Fruit fly (Drosophila melanogaster) whole organism, embryonic: ENCODE data around the gene CG18586.
A peak's percentile ranks its signal among the peaks of the same experiment; 100 is the strongest.

Experiments used
- Bdp1 ChIP-seq: fragments of 200-800 bp; sonication (Bioruptor generic); optimal IDR thresholded peaks from 3 replicates; lab custom pipeline; 2016; ENCODE audit warnings: missing biosample characterization, missing genetic modification characterization
- CG11247 ChIP-seq: fragments of 200-800 bp; sonication (Bioruptor generic); IDR thresholded peaks from 2 replicates; pipeline ENCODE4 v1.3.6; 2022; ENCODE audit warnings: missing biosample characterization, missing genetic modification characterization
- CG12236 ChIP-seq: fragments of 200-800 bp; sonication (Bioruptor generic); optimal IDR thresholded peaks from 2 replicates; lab custom pipeline; 2016; ENCODE audit warnings: missing biosample characterization, missing genetic modification characterization
- CG12299 ChIP-seq: fragments of 200-800 bp; sonication (Bioruptor generic); optimal IDR thresholded peaks from 2 replicates; lab custom pipeline; 2018; ENCODE audit warnings: missing biosample characterization, mild to moderate bottlenecking, missing genetic modification characterization
- CG13624 ChIP-seq: fragments of 200-800 bp; sonication (Bioruptor generic); optimal IDR thresholded peaks from 2 replicates; lab custom pipeline; 2016; ENCODE audit warnings: missing biosample characterization, missing genetic modification characterization
- CG13894 ChIP-seq: fragments of 200-800 bp; sonication (Bioruptor generic); optimal IDR thresholded peaks from 3 replicates; lab custom pipeline; 2018; ENCODE audit warnings: missing biosample characterization, mild to moderate bottlenecking, missing genetic modification characterization, moderate library complexity
- CG14441 ChIP-seq: fragments of 200-800 bp; sonication (Bioruptor generic); IDR thresholded peaks from 2 replicates; pipeline ENCODE4 v1.3.6; 2022; ENCODE audit warnings: missing biosample characterization, missing genetic modification characterization
- CG14710 ChIP-seq: fragments of 200-800 bp; sonication (Bioruptor generic); optimal IDR thresholded peaks from 3 replicates; lab custom pipeline; 2019; ENCODE audit warnings: missing biosample characterization, mild to moderate bottlenecking, missing genetic modification characterization, moderate library complexity
- CG15269 ChIP-seq: fragments of 200-800 bp; sonication (Bioruptor generic); optimal IDR thresholded peaks from 2 replicates; lab custom pipeline; 2018; ENCODE audit warnings: missing biosample characterization, mild to moderate bottlenecking, missing genetic modification characterization, moderate library complexity
- CG1603 ChIP-seq: fragments of 200-800 bp; sonication (Bioruptor generic); optimal IDR thresholded peaks from 2 replicates; lab custom pipeline; 2019; ENCODE audit warnings: missing biosample characterization, mild to moderate bottlenecking, missing genetic modification characterization, moderate library complexity
- CG17359 ChIP-seq: fragments of 200-800 bp; sonication (Bioruptor generic); optimal IDR thresholded peaks from 3 replicates; lab custom pipeline; 2018; ENCODE audit warnings: missing biosample characterization, mild to moderate bottlenecking, missing genetic modification characterization, moderate library complexity
- CG1792 ChIP-seq: fragments of 200-800 bp; sonication (Bioruptor generic); optimal IDR thresholded peaks from 2 replicates; lab custom pipeline; 2016; ENCODE audit warnings: missing biosample characterization, missing genetic modification characterization
- CG3726 ChIP-seq: fragments of 200-800 bp; sonication (Bioruptor generic); IDR thresholded peaks from 3 replicates; pipeline ENCODE4, ENCODE4 v1.3.6; 2022; ENCODE audit warnings: missing biosample characterization, missing genetic modification characterization
- CG5180 ChIP-seq: fragments of 200-800 bp; sonication (Bioruptor generic); optimal IDR thresholded peaks from 3 replicates; lab custom pipeline; 2017; ENCODE audit warnings: missing biosample characterization, missing genetic modification characterization, mild to moderate bottlenecking, moderate library complexity, missing genetic modification reagents
- CG6272 ChIP-seq: fragments of 200-800 bp; sonication (Bioruptor generic); IDR thresholded peaks from 2 replicates; pipeline ENCODE4 v1.3.6; 2022; ENCODE audit warnings: missing biosample characterization, missing genetic modification characterization
- D ChIP-seq, 2 experiments: fragments of 200-800 bp in 1 of 2; fragments of >200 bp in 1 of 2; sonication (Bioruptor generic) in 1 of 2; optimal IDR thresholded peaks; 2 replicates in 1 of 2; 3 replicates in 1 of 2; lab custom pipeline; 2017; ENCODE audit warnings: mild to moderate bottlenecking in 1 of 2, missing biosample characterization in 1 of 2, missing genetic modification characterization in 1 of 2, missing genetic modification reagents in 1 of 2
- Deaf1 ChIP-seq: fragments of 200-800 bp; optimal IDR thresholded peaks from 3 replicates; lab custom pipeline; 2019; ENCODE audit warnings: missing biosample characterization, mild to moderate bottlenecking, missing genetic modification characterization, moderate library complexity
- HLH3B ChIP-seq: fragments of 200-800 bp; sonication (Bioruptor generic); IDR thresholded peaks from 2 replicates; pipeline ENCODE4 v1.3.6; 2022; ENCODE audit warnings: missing biosample characterization, missing genetic modification characterization
- Hsf ChIP-seq: fragments of 200-800 bp; sonication (Bioruptor generic); optimal IDR thresholded peaks from 3 replicates; lab custom pipeline; 2016; ENCODE audit warnings: missing biosample characterization, missing genetic modification characterization
- Lhr ChIP-seq: fragments of 200-800 bp; sonication (Bioruptor generic); optimal IDR thresholded peaks from 3 replicates; lab custom pipeline; 2017; ENCODE audit warnings: mild to moderate bottlenecking, missing biosample characterization, missing genetic modification reagents, missing genetic modification characterization
- MBD-R2 ChIP-seq: fragments of 200-800 bp; sonication (Bioruptor generic); IDR thresholded peaks from 2 replicates; pipeline ENCODE4 v1.3.6; 2022; ENCODE audit warnings: missing biosample characterization, missing genetic modification characterization
- Nf-YA ChIP-seq: fragments of 200-800 bp; sonication (Bioruptor generic); IDR thresholded peaks from 2 replicates; pipeline ENCODE4 v1.3.6; 2022; ENCODE audit warnings: missing biosample characterization, missing genetic modification characterization
- Oaz ChIP-seq: fragments of 200-800 bp; sonication (Bioruptor generic); IDR thresholded peaks from 2 replicates; pipeline ENCODE4 v1.3.6; 2022; ENCODE audit warnings: missing biosample characterization, missing genetic modification characterization
- Rx ChIP-seq: fragments of 200-800 bp; sonication (Bioruptor generic); IDR thresholded peaks from 2 replicates; pipeline ENCODE4 v1.3.6; 2022; ENCODE audit warnings: missing biosample characterization, missing genetic modification characterization
- TFAM ChIP-seq: fragments of 200-800 bp; sonication (Bioruptor generic); optimal IDR thresholded peaks from 2 replicates; lab custom pipeline; 2017; ENCODE audit warnings: missing biosample characterization, missing genetic modification characterization, inconsistent platforms
- Vsx1 ChIP-seq: fragments of 200-800 bp; sonication (Bioruptor generic); optimal IDR thresholded peaks from 2 replicates; lab custom pipeline; 2017; ENCODE audit warnings: missing biosample characterization, mild to moderate bottlenecking, missing genetic modification characterization, missing genetic modification reagents
- amos ChIP-seq: fragments of 200-800 bp; sonication (Bioruptor generic); IDR thresholded peaks from 2 replicates; pipeline ENCODE4 v1.3.6; 2022; ENCODE audit warnings: missing biosample characterization, missing genetic modification characterization; ENCODE audit not compliant: partially characterized antibody
- ase ChIP-seq: fragments of 200-800 bp; sonication (Bioruptor generic); IDR thresholded peaks from 3 replicates; pipeline ENCODE4 v1.3.6; 2022; ENCODE audit warnings: missing biosample characterization, missing genetic modification characterization
- bsh ChIP-seq, 2 experiments: fragments of 200-800 bp; sonication (Bioruptor generic); optimal IDR thresholded peaks; 2 replicates each; lab custom pipeline; 2017 to 2018; ENCODE audit warnings: mild to moderate bottlenecking in 2 of 2, missing biosample characterization in 2 of 2, missing genetic modification characterization in 2 of 2, moderate library complexity in 1 of 2
- caup ChIP-seq: fragments of 200-800 bp; sonication (Bioruptor generic); optimal IDR thresholded peaks from 3 replicates; lab custom pipeline; 2017; ENCODE audit warnings: missing biosample characterization, mild to moderate bottlenecking, missing genetic modification characterization, moderate library complexity; ENCODE audit not compliant: severe bottlenecking
- chm ChIP-seq: fragments of 200-800 bp; sonication (Bioruptor generic); IDR thresholded peaks from 2 replicates; pipeline ENCODE4 v1.3.6; 2022; ENCODE audit warnings: missing biosample characterization, missing genetic modification characterization
- chn ChIP-seq: fragments of 200-800 bp; sonication (Bioruptor generic); optimal IDR thresholded peaks from 2 replicates; lab custom pipeline; 2016; ENCODE audit warnings: missing biosample characterization, missing genetic modification characterization
- dimm ChIP-seq: fragments of 200-800 bp; sonication (Bioruptor generic); IDR thresholded peaks from 2 replicates; pipeline ENCODE4 v1.3.6; 2022; ENCODE audit warnings: missing biosample characterization, missing genetic modification characterization
- ems ChIP-seq: fragments of 200-800 bp; sonication (Bioruptor generic); optimal IDR thresholded peaks from 3 replicates; lab custom pipeline; 2016; ENCODE audit warnings: missing biosample characterization, missing genetic modification characterization
- fd102C ChIP-seq: fragments of 200-800 bp; sonication (Bioruptor generic); optimal IDR thresholded peaks from 2 replicates; lab custom pipeline; 2018; ENCODE audit warnings: missing biosample characterization, mild to moderate bottlenecking, missing genetic modification characterization, moderate library complexity
- gcm ChIP-seq: fragments of 200-800 bp; sonication (Bioruptor generic); optimal IDR thresholded peaks from 2 replicates; lab custom pipeline; 2019; ENCODE audit warnings: missing biosample characterization, mild to moderate bottlenecking, missing genetic modification characterization, moderate library complexity
- lilli ChIP-seq: fragments of 200-800 bp; sonication (Bioruptor generic); optimal IDR thresholded peaks from 3 replicates; lab custom pipeline; 2016; ENCODE audit warnings: missing biosample characterization, missing genetic modification characterization
- mld ChIP-seq: fragments of 200-800 bp; sonication (Bioruptor generic); IDR thresholded peaks from 3 replicates; pipeline ENCODE4 v1.3.6; 2022; ENCODE audit warnings: missing biosample characterization, missing genetic modification characterization; ENCODE audit not compliant: partially characterized antibody
- onecut ChIP-seq: fragments of 200-800 bp; sonication (Bioruptor generic); IDR thresholded peaks from 2 replicates; pipeline ENCODE4 v1.3.6; 2022; ENCODE audit warnings: missing biosample characterization, missing genetic modification characterization
- pita ChIP-seq: fragments of 200-800 bp; sonication (Bioruptor generic); optimal IDR thresholded peaks from 2 replicates; lab custom pipeline; 2017; ENCODE audit warnings: missing biosample characterization, mild to moderate bottlenecking, missing genetic modification characterization
- seq ChIP-seq: fragments of 200-800 bp; sonication (Bioruptor generic); IDR thresholded peaks from 2 replicates; pipeline ENCODE4 v1.3.6; 2022; ENCODE audit warnings: missing biosample characterization, missing genetic modification characterization
- stc ChIP-seq: fragments of 200-800 bp; sonication (Bioruptor generic); IDR thresholded peaks from 2 replicates; pipeline ENCODE4 v1.3.6; 2022; ENCODE audit warnings: missing biosample characterization, missing genetic modification characterization
- stwl ChIP-seq: fragments of 200-800 bp; sonication (Bioruptor generic); optimal IDR thresholded peaks from 3 replicates; lab custom pipeline; 2018; ENCODE audit warnings: missing biosample characterization, mild to moderate bottlenecking, missing genetic modification characterization, moderate library complexity
- tgo ChIP-seq: fragments of 200-800 bp; sonication (Bioruptor generic); IDR thresholded peaks from 3 replicates; pipeline ENCODE4 v1.3.6; 2022; ENCODE audit warnings: missing biosample characterization, missing genetic modification characterization
- tio ChIP-seq: fragments of 200-800 bp; sonication (Bioruptor generic); optimal IDR thresholded peaks from 2 replicates; lab custom pipeline; 2017; ENCODE audit warnings: missing biosample characterization, missing genetic modification characterization, inconsistent platforms
- tna ChIP-seq: fragments of 200-800 bp; sonication (Bioruptor generic); IDR thresholded peaks from 2 replicates; pipeline ENCODE4 v1.3.6; 2022; ENCODE audit warnings: missing biosample characterization, missing genetic modification characterization; ENCODE audit not compliant: partially characterized antibody
- ttk ChIP-seq: fragments of 200-800 bp; sonication (Bioruptor generic); IDR thresholded peaks from 2 replicates; pipeline ENCODE4 v2.1.2; 2022; ENCODE audit warnings: missing biosample characterization, missing genetic modification characterization
- vnd ChIP-seq: fragments of 200-800 bp; sonication (Bioruptor generic); IDR thresholded peaks from 3 replicates; pipeline ENCODE4 v1.3.6; 2022; ENCODE audit warnings: missing biosample characterization, missing genetic modification characterization; ENCODE audit not compliant: partially characterized antibody

CG18586 gene

dm6 chr3L:5869614-5870204 lies 3.4 kb upstream of the CG18586 start (continued):
- TF ChIP-seq seq (GFP tag; lab: Robert Waterston, UW) = 0 out of 2 replicates have a peak, but pooled peaks have one; percentile 14
- TF ChIP-seq chn (GFP tag; lab: Kevin White, UChicago) = peak; percentile 44
- TF ChIP-seq onecut (GFP tag; lab: Robert Waterston, UW) = peak; percentile 75
- peak; percentile 51 for TF ChIP-seq Deaf1 (tag; lab: Kevin White, UChicago)
- 0 out of 2 replicates have a peak, but pooled peaks have one; percentile 13 for TF ChIP-seq Oaz (GFP tag; lab: Robert Waterston, UW)
- peak; percentile 59 for TF ChIP-seq ems (GFP tag; lab: Kevin White, UChicago)
- no peak for TF ChIP-seq CG12299
- TF ChIP-seq Bdp1 (GFP tag; lab: Kevin White, UChicago) = peak; percentile 95
- peak; percentile 79 for TF ChIP-seq stwl (tag; lab: Kevin White, UChicago)
- TF ChIP-seq gcm (GFP tag; lab: Kevin White, UChicago) = peak; percentile 11
- TF ChIP-seq ttk (GFP tag; lab: Robert Waterston, UW) = peak; percentile 82
- peak; percentile 74 for TF ChIP-seq chm (GFP tag; lab: Robert Waterston, UW)
- TF ChIP-seq caup (GFP tag; lab: Kevin White, UChicago) = peak; percentile 54
- peak; percentile 86 for TF ChIP-seq CG17359 (tag; lab: Kevin White, UChicago)
- peak; percentile 59 for TF ChIP-seq pita (GFP tag; lab: Kevin White, UChicago)
- peak; percentile 61; the same call in 1 of the 2 replicates for TF ChIP-seq tna
- no peak for TF ChIP-seq D (optimal IDR thresholded peaks at IDR 0.05; lab: Kevin White, UChicago)
- peak; percentile 25 for TF ChIP-seq D (GFP tag; optimal IDR thresholded peaks at IDR 0.05; lab: Kevin White, UChicago)
- TF ChIP-seq amos (GFP tag; lab: Robert Waterston, UW) = peak; percentile 40; the same call in 1 of the 2 replicates
- TF ChIP-seq CG13624 (GFP tag; lab: Kevin White, UChicago) = peak; percentile 25
- peak; percentile 33; the same call in 1 of the 2 replicates for TF ChIP-seq MBD-R2 (GFP tag; lab: Robert Waterston, UW)
- TF ChIP-seq CG14710 (tag; lab: Kevin White, UChicago) = peak; percentile 75
- peak; percentile 65 for TF ChIP-seq Hsf (GFP tag; lab: Kevin White, UChicago)
- no peak for TF ChIP-seq Vsx1 (GFP tag; lab: Kevin White, UChicago)
- TF ChIP-seq TFAM (GFP tag; lab: Kevin White, UChicago) = peak; percentile 21
- TF ChIP-seq lilli = peak; percentile 53
- TF ChIP-seq CG13894 = peak; percentile 90
- TF ChIP-seq mld = no peak
- TF ChIP-seq HLH3B (GFP tag; lab: Robert Waterston, UW) = peak; percentile 71
- TF ChIP-seq CG1603 = peak; percentile 63
- peak; percentile 67 for TF ChIP-seq CG1792 (GFP tag; lab: Kevin White, UChicago)
- TF ChIP-seq CG11247 (GFP tag; lab: Robert Waterston, UW) = peak; percentile 89
- TF ChIP-seq tio (GFP tag; lab: Kevin White, UChicago) = peak; percentile 15
- TF ChIP-seq CG12236 (GFP tag; lab: Kevin White, UChicago) = no peak
- peak; percentile 77 for TF ChIP-seq CG14441 (GFP tag; lab: Robert Waterston, UW)
- no peak for TF ChIP-seq vnd (GFP tag; lab: Robert Waterston, UW)
- peak; percentile 56 for TF ChIP-seq CG6272 (GFP tag; lab: Robert Waterston, UW)
- peak; percentile 56; the same call in 1 of the 2 replicates for TF ChIP-seq stc
- TF ChIP-seq dimm (GFP tag; lab: Robert Waterston, UW) = no peak
- TF ChIP-seq Nf-YA (GFP tag; lab: Robert Waterston, UW) = 0 out of 2 replicates have a peak, but pooled peaks have one; percentile 20
- TF ChIP-seq Lhr (GFP tag; lab: Kevin White, UChicago) = peak; percentile 85
- TF ChIP-seq ase (GFP tag; lab: Robert Waterston, UW) = peak; percentile 80
- peak; percentile 58; the same call in 2 of the 3 replicates for TF ChIP-seq CG3726 (GFP tag; lab: Robert Waterston, UW)
- TF ChIP-seq bsh (GFP tag; optimal IDR thresholded peaks at IDR 0.05; lab: Kevin White, UChicago) = peak in 1 of 2 experiments; percentile 37
- TF ChIP-seq CG15269 = peak; percentile 54
- TF ChIP-seq CG5180 (GFP tag; lab: Kevin White, UChicago) = peak; percentile 32
- peak; percentile 69 for TF ChIP-seq tgo (GFP tag; lab: Robert Waterston, UW)
- TF ChIP-seq Rx (GFP tag; lab: Robert Waterston, UW) = peak; percentile 66
- peak; percentile 23 for TF ChIP-seq fd102C
